Worm (Caenorhabditis elegans) whole organism, late embryonic: ENCODE results near the gene gnrr-4.

Experiments used
- C08G9.2 ChIP-seq: sonication (generic microtip); optimal IDR thresholded peaks from 2 replicates; lab custom pipeline; 2016; ENCODE audit warnings: mild to moderate bottlenecking, missing genetic modification characterization, moderate library complexity, missing compliant biosample characterization
- F13H6.1 ChIP-seq: sonication (generic microtip); optimal IDR thresholded peaks from 2 replicates; lab custom pipeline; 2016; ENCODE audit warnings: missing genetic modification characterization, missing compliant biosample characterization
- K09A11.1 ChIP-seq: sonication (generic microtip); optimal IDR thresholded peaks from 2 replicates; lab custom pipeline; 2017; ENCODE audit warnings: antibody characterized with exemption, mild to moderate bottlenecking, missing genetic modification characterization, missing compliant biosample characterization; ENCODE audit not compliant: insufficient read depth
- T23F11.4 ChIP-seq: fragments of 200-800 bp; sonication (Bioruptor generic); optimal IDR thresholded peaks from 2 replicates; lab custom pipeline; 2018; ENCODE audit warnings: mild to moderate bottlenecking, missing genetic modification characterization, missing compliant biosample characterization
- Y22D7AL.16 ChIP-seq: sonication (generic microtip); optimal IDR thresholded peaks from 2 replicates; lab custom pipeline; 2016; ENCODE audit warnings: missing genetic modification characterization, missing compliant biosample characterization
- ama-1 ChIP-seq: fragments of 150-350 bp; optimal IDR thresholded peaks from 2 replicates; lab custom pipeline; 2014
- ceh-14 ChIP-seq: sonication (generic microtip); optimal IDR thresholded peaks from 2 replicates; lab custom pipeline; 2016; ENCODE audit warnings: missing genotype, missing genetic modification characterization, missing compliant biosample characterization
- ceh-18 ChIP-seq: sonication (generic microtip); optimal IDR thresholded peaks from 2 replicates; lab custom pipeline; 2016; ENCODE audit warnings: missing genetic modification characterization, missing compliant biosample characterization
- ceh-19 ChIP-seq: fragments of 200-800 bp; sonication (Bioruptor generic); optimal IDR thresholded peaks from 2 replicates; lab custom pipeline; 2018; ENCODE audit warnings: mild to moderate bottlenecking, missing genetic modification characterization, missing compliant biosample characterization
- ceh-2 ChIP-seq: sonication (generic microtip); optimal IDR thresholded peaks from 2 replicates; lab custom pipeline; 2016; ENCODE audit warnings: missing genotype, missing genetic modification characterization, missing compliant biosample characterization
- ceh-24 ChIP-seq: sonication (generic microtip); optimal IDR thresholded peaks from 2 replicates; lab custom pipeline; 2016; ENCODE audit warnings: mild to moderate bottlenecking, missing genetic modification characterization, missing compliant biosample characterization
- ceh-30 ChIP-seq: fragments of 150-350 bp; optimal IDR thresholded peaks from 2 replicates; lab custom pipeline; 2014; ENCODE audit warnings: missing biosample characterization, missing genetic modification characterization
- ceh-31 ChIP-seq: sonication (generic microtip); optimal IDR thresholded peaks from 2 replicates; lab custom pipeline; 2016; ENCODE audit warnings: missing genetic modification characterization, missing compliant biosample characterization
- ceh-34 ChIP-seq: sonication (generic microtip); optimal IDR thresholded peaks from 2 replicates; lab custom pipeline; 2016; ENCODE audit warnings: mild to moderate bottlenecking, missing genetic modification characterization, missing compliant biosample characterization
- ceh-45 ChIP-seq: fragments of 200-800 bp; sonication (Bioruptor generic); IDR thresholded peaks from 2 replicates; pipeline ENCODE4 v1.3.6; 2022; ENCODE audit warnings: missing genetic modification reagents, missing genetic modification characterization, missing compliant biosample characterization
- ceh-48 ChIP-seq: sonication (generic microtip); optimal IDR thresholded peaks from 2 replicates; lab custom pipeline; 2016; ENCODE audit warnings: missing genetic modification characterization, inconsistent platforms, missing compliant biosample characterization
- ceh-6 ChIP-seq: fragments of 200-800 bp; sonication (Bioruptor generic); optimal IDR thresholded peaks from 2 replicates; lab custom pipeline; 2018; ENCODE audit warnings: mild to moderate bottlenecking, missing genetic modification characterization, missing compliant biosample characterization
- che-1 ChIP-seq: sonication (generic microtip); optimal IDR thresholded peaks from 2 replicates; lab custom pipeline; 2016; ENCODE audit warnings: mild to moderate bottlenecking, missing genetic modification characterization, missing compliant biosample characterization
- dmd-4 ChIP-seq: sonication (generic microtip); optimal IDR thresholded peaks from 2 replicates; lab custom pipeline; 2016; ENCODE audit warnings: borderline replicate concordance, missing genetic modification characterization, missing compliant biosample characterization
- dve-1 ChIP-seq: sonication (generic microtip); optimal IDR thresholded peaks from 2 replicates; lab custom pipeline; 2017; ENCODE audit warnings: antibody characterized with exemption, mild to moderate bottlenecking, missing genetic modification characterization, missing compliant biosample characterization
- elt-2 ChIP-seq: sonication (generic microtip); optimal IDR thresholded peaks from 2 replicates; lab custom pipeline; 2016; ENCODE audit warnings: missing genetic modification reagents, missing genetic modification characterization, missing compliant biosample characterization
- eyg-1 ChIP-seq: sonication (generic microtip); optimal IDR thresholded peaks from 2 replicates; lab custom pipeline; 2016; ENCODE audit warnings: missing genotype, missing genetic modification characterization, missing compliant biosample characterization
- fax-1 ChIP-seq: sonication (generic microtip); optimal IDR thresholded peaks from 2 replicates; lab custom pipeline; 2016; ENCODE audit warnings: missing genotype, missing genetic modification characterization, missing compliant biosample characterization
- fkh-10 ChIP-seq: fragments of 150-350 bp; optimal IDR thresholded peaks from 2 replicates; lab custom pipeline; 2014; ENCODE audit warnings: missing biosample characterization, missing genetic modification reagents, missing genetic modification characterization
- fkh-6 ChIP-seq: sonication (generic microtip); optimal IDR thresholded peaks from 2 replicates; lab custom pipeline; 2016; ENCODE audit warnings: missing genetic modification characterization, missing compliant biosample characterization
- gmeb-2 ChIP-seq: sonication (generic microtip); optimal IDR thresholded peaks from 2 replicates; lab custom pipeline; 2016; ENCODE audit warnings: missing genetic modification characterization, inconsistent platforms, missing compliant biosample characterization
- hlh-13 ChIP-seq: fragments of 200-800 bp; sonication (Bioruptor generic); optimal IDR thresholded peaks from 2 replicates; lab custom pipeline; 2018; ENCODE audit warnings: mild to moderate bottlenecking, missing genetic modification characterization, missing compliant biosample characterization
- hlh-30 ChIP-seq: sonication (generic microtip); optimal IDR thresholded peaks from 2 replicates; lab custom pipeline; 2017; ENCODE audit warnings: antibody characterized with exemption, missing genetic modification characterization, missing compliant biosample characterization; ENCODE audit not compliant: insufficient read depth
- hlh-8 ChIP-seq: sonication (generic microtip); optimal IDR thresholded peaks from 2 replicates; lab custom pipeline; 2016; ENCODE audit warnings: missing genotype, missing genetic modification characterization, missing compliant biosample characterization
- lim-6 ChIP-seq: sonication (generic microtip); optimal IDR thresholded peaks from 2 replicates; lab custom pipeline; 2016; ENCODE audit warnings: missing genetic modification characterization, missing compliant biosample characterization
- lin-11 ChIP-seq: fragments of 200-800 bp; sonication (Bioruptor generic); optimal IDR thresholded peaks from 2 replicates; lab custom pipeline; 2018; ENCODE audit warnings: mild to moderate bottlenecking, missing genetic modification characterization, missing compliant biosample characterization
- mec-3 ChIP-seq: sonication (generic microtip); optimal IDR thresholded peaks from 2 replicates; lab custom pipeline; 2016; ENCODE audit warnings: borderline replicate concordance, missing genetic modification characterization, missing compliant biosample characterization
- nfya-1 ChIP-seq: sonication (generic microtip); optimal IDR thresholded peaks from 2 replicates; lab custom pipeline; 2017; ENCODE audit warnings: missing genetic modification characterization, mild to moderate bottlenecking, missing compliant biosample characterization, antibody characterized with exemption, moderate library complexity
- npax-4 ChIP-seq: sonication (generic microtip); optimal IDR thresholded peaks from 2 replicates; lab custom pipeline; 2016; ENCODE audit warnings: missing genetic modification characterization, missing compliant biosample characterization
- pha-4 ChIP-seq: fragments of 150-350 bp; optimal IDR thresholded peaks from 2 replicates; lab custom pipeline; 2018; ENCODE audit warnings: missing biosample characterization, missing genetic modification reagents, missing genetic modification characterization
- ref-2 ChIP-seq: sonication (generic microtip); optimal IDR thresholded peaks from 2 replicates; lab custom pipeline; 2016; ENCODE audit warnings: missing genetic modification characterization, missing compliant biosample characterization
- rnt-1 ChIP-seq: sonication (generic microtip); optimal IDR thresholded peaks from 2 replicates; lab custom pipeline; 2016; ENCODE audit warnings: missing genetic modification characterization, missing compliant biosample characterization
- sdc-2 ChIP-seq: sonication (generic microtip); optimal IDR thresholded peaks from 2 replicates; lab custom pipeline; 2016; ENCODE audit warnings: missing genotype, missing genetic modification characterization, missing compliant biosample characterization
- syd-9 ChIP-seq: sonication (generic microtip); optimal IDR thresholded peaks from 2 replicates; lab custom pipeline; 2016; ENCODE audit warnings: mild to moderate bottlenecking, missing genetic modification characterization, moderate library complexity, missing compliant biosample characterization
- tbx-2 ChIP-seq: sonication (generic microtip); optimal IDR thresholded peaks from 2 replicates; lab custom pipeline; 2016; ENCODE audit warnings: missing genetic modification characterization, missing compliant biosample characterization
- unc-3 ChIP-seq, 2 experiments: fragments of 200-800 bp in 1 of 2; sonication (Bioruptor generic) in 1 of 2; sonication (generic microtip) in 1 of 2; conservative IDR thresholded peaks in 1 of 2; optimal IDR thresholded peaks in 1 of 2; 2 replicates each; pipeline versions ENCODE4 v1.3.6 to Lab custom; 2016 to 2022; ENCODE audit warnings: missing compliant biosample characterization in 2 of 2, missing genetic modification characterization in 2 of 2, missing genetic modification reagents in 1 of 2
- unc-42 ChIP-seq: sonication (generic microtip); optimal IDR thresholded peaks from 2 replicates; lab custom pipeline; 2016; ENCODE audit warnings: missing genotype, missing genetic modification characterization, missing compliant biosample characterization
- unc-55 ChIP-seq: sonication (generic microtip); optimal IDR thresholded peaks from 2 replicates; lab custom pipeline; 2017; ENCODE audit warnings: missing biosample characterization, missing genetic modification reagents, missing genetic modification characterization
- unc-86 ChIP-seq: sonication (generic microtip); optimal IDR thresholded peaks from 2 replicates; lab custom pipeline; 2016; ENCODE audit warnings: missing genetic modification characterization, missing compliant biosample characterization
- zip-5 ChIP-seq: sonication (generic microtip); optimal IDR thresholded peaks from 2 replicates; lab custom pipeline; 2016; ENCODE audit warnings: missing genetic modification characterization, missing compliant biosample characterization

The gnrr-4 gene

ce11 chrX:5764739-5765138 is 21.6 kb upstream of the gnrr-4 start (continued):
- TF ChIP-seq ceh-48 (no peak), gmeb-2 (no peak), ama-1 (lab: Kevin White, UChicago) (no peak), unc-86 (tag; lab: Kevin White, UChicago) (no peak), zip-5 (tag; lab: Kevin White, UChicago) (no peak), fax-1 (tag; lab: Kevin White, UChicago) (no peak), ceh-18 (peak; percentile 23)

ce11 chrX:5763904-5764303 is 20.8 kb upstream of the gnrr-4 start:
- TF ChIP-seq unc-55 (GFP tag; lab: Kevin White, UChicago) (peak; percentile 76), eyg-1 (no peak), K09A11.1 (tag; lab: Kevin White, UChicago) (no peak), elt-2 (tag; lab: Kevin White, UChicago) (peak; percentile 27), hlh-8 (tag; lab: Kevin White, UChicago) (no peak), T23F11.4 (no peak), ceh-6 (GFP tag; lab: Kevin White, UChicago) (no peak), pha-4 (tag; lab: Kevin White, UChicago) (no peak), C08G9.2 (tag; lab: Kevin White, UChicago) (peak; percentile 48), fkh-10 (no peak), lim-6 (tag; lab: Kevin White, UChicago) (no peak), dmd-4 (tag; lab: Kevin White, UChicago) (no peak), unc-42 (tag; lab: Kevin White, UChicago) (peak; percentile 51), ceh-19 (no peak), ref-2 (tag; lab: Kevin White, UChicago) (peak; percentile 7), ceh-24 (tag; lab: Kevin White, UChicago) (no peak), ceh-45 (no peak), dve-1 (tag; lab: Kevin White, UChicago) (peak; percentile 20), zip-5 (tag; lab: Kevin White, UChicago) (no peak), hlh-30 (tag; lab: Kevin White, UChicago) (peak; percentile 70), ceh-31 (tag; lab: Kevin White, UChicago) (peak; percentile 28), tbx-2 (tag; lab: Kevin White, UChicago) (peak; percentile 87), mec-3 (tag; lab: Kevin White, UChicago) (peak; percentile 56), nfya-1 (tag; lab: Kevin White, UChicago) (peak; percentile 66), fkh-6 (tag; lab: Kevin White, UChicago) (peak; percentile 45), che-1 (tag; lab: Kevin White, UChicago) (no peak), ceh-34 (tag; lab: Kevin White, UChicago) (peak; percentile 53), F13H6.1 (tag; lab: Kevin White, UChicago) (no peak), npax-4 (tag; lab: Kevin White, UChicago) (no peak), lin-11 (no peak), ceh-2 (tag; lab: Kevin White, UChicago) (peak; percentile 24), Y22D7AL.16 (no peak), syd-9 (tag; lab: Kevin White, UChicago) (peak; percentile 48), ceh-14 (tag; lab: Kevin White, UChicago) (peak; percentile 32), sdc-2 (tag; lab: Kevin White, UChicago) (peak; percentile 72), ceh-18 (peak; percentile 12), rnt-1 (tag; lab: Kevin White, UChicago) (no peak), hlh-13 (GFP tag; lab: Kevin White, UChicago) (no peak), unc-3 (GFP tag; conservative IDR thresholded peaks at IDR 0.05; lab: Robert Waterston, UW) (no peak), unc-3 (tag; optimal IDR thresholded peaks at IDR 0.05; lab: Kevin White, UChicago) (no peak), ceh-30 (tag; lab: Kevin White, UChicago) (no peak)
